Fruit fly (Drosophila melanogaster) whole organism, embryonic: ENCODE measurements around the gene CG2059.
A peak's percentile ranks its signal among the peaks of the same experiment; 100 is the strongest.

Experiments used
- Abd-B ChIP-seq: fragments of 200-800 bp; sonication (Bioruptor generic); optimal IDR thresholded peaks from 2 replicates; lab custom pipeline; 2018; ENCODE audit warnings: missing biosample characterization, mild to moderate bottlenecking, missing genetic modification characterization, moderate library complexity
- Asciz ChIP-seq: fragments of 200-800 bp; sonication (Bioruptor generic); optimal IDR thresholded peaks from 2 replicates; lab custom pipeline; 2017; ENCODE audit warnings: missing biosample characterization, mild to moderate bottlenecking, missing genetic modification characterization, missing genetic modification reagents
- CG11093 ChIP-seq: fragments of 200-800 bp; sonication (Bioruptor generic); IDR thresholded peaks from 3 replicates; pipeline ENCODE4 v1.3.6; 2022; ENCODE audit warnings: missing biosample characterization, missing genetic modification characterization
- CG12104 ChIP-seq: fragments of 200-800 bp; sonication (Bioruptor generic); optimal IDR thresholded peaks from 3 replicates; lab custom pipeline; 2016; ENCODE audit warnings: missing biosample characterization, missing genetic modification characterization
- CG12155 ChIP-seq: fragments of 200-800 bp; sonication (Bioruptor generic); optimal IDR thresholded peaks from 3 replicates; lab custom pipeline; 2016; ENCODE audit warnings: missing biosample characterization, missing genetic modification characterization
- CG1233 ChIP-seq: fragments of 200-800 bp; sonication (Bioruptor generic); optimal IDR thresholded peaks from 4 replicates; lab custom pipeline; 2018; ENCODE audit warnings: missing biosample characterization, mild to moderate bottlenecking, missing genetic modification characterization
- CG12391 ChIP-seq: fragments of 200-800 bp; sonication (Bioruptor generic); optimal IDR thresholded peaks from 3 replicates; lab custom pipeline; 2018; ENCODE audit warnings: missing biosample characterization, mild to moderate bottlenecking, missing genetic modification characterization, moderate library complexity
- CG13775 ChIP-seq: fragments of 200-800 bp; sonication (Bioruptor generic); optimal IDR thresholded peaks from 3 replicates; lab custom pipeline; 2017; ENCODE audit warnings: missing biosample characterization, mild to moderate bottlenecking, missing genetic modification characterization
- CG13894 ChIP-seq: fragments of 200-800 bp; sonication (Bioruptor generic); optimal IDR thresholded peaks from 3 replicates; lab custom pipeline; 2018; ENCODE audit warnings: missing biosample characterization, mild to moderate bottlenecking, missing genetic modification characterization, moderate library complexity
- CG16779 ChIP-seq: fragments of 200-800 bp; sonication (Bioruptor generic); IDR thresholded peaks from 2 replicates; pipeline ENCODE4 v1.3.6; 2022; ENCODE audit warnings: missing biosample characterization, missing genetic modification characterization
- CG1792 ChIP-seq: fragments of 200-800 bp; sonication (Bioruptor generic); optimal IDR thresholded peaks from 2 replicates; lab custom pipeline; 2016; ENCODE audit warnings: missing biosample characterization, missing genetic modification characterization
- CG2116 ChIP-seq: fragments of 200-800 bp; sonication (Bioruptor generic); optimal IDR thresholded peaks from 3 replicates; lab custom pipeline; 2018; ENCODE audit warnings: missing biosample characterization, mild to moderate bottlenecking, missing genetic modification characterization
- CG3281 ChIP-seq: fragments of 200-800 bp; sonication (Bioruptor generic); optimal IDR thresholded peaks from 3 replicates; lab custom pipeline; 2017; ENCODE audit warnings: missing biosample characterization, mild to moderate bottlenecking, missing genetic modification characterization
- CG34422 ChIP-seq: fragments of 200-800 bp; sonication (Bioruptor generic); IDR thresholded peaks from 3 replicates; pipeline ENCODE4 v1.3.6; 2022; ENCODE audit warnings: missing biosample characterization, missing genetic modification characterization
- CG3838 ChIP-seq: fragments of 200-800 bp; sonication (Bioruptor generic); optimal IDR thresholded peaks from 3 replicates; lab custom pipeline; 2016; ENCODE audit warnings: missing biosample characterization, missing genetic modification characterization
- CG4360 ChIP-seq: fragments of 200-800 bp; sonication (Bioruptor generic); IDR thresholded peaks from 2 replicates; pipeline ENCODE4 v1.3.6; 2022; ENCODE audit warnings: missing biosample characterization, missing genetic modification characterization
- CG5245 ChIP-seq: fragments of 200-800 bp; sonication (Bioruptor generic); optimal IDR thresholded peaks from 3 replicates; lab custom pipeline; 2016; ENCODE audit warnings: missing biosample characterization, missing genetic modification characterization
- CG6683 ChIP-seq: fragments of 200-800 bp; sonication (Bioruptor generic); optimal IDR thresholded peaks from 2 replicates; lab custom pipeline; 2017; ENCODE audit warnings: missing biosample characterization, mild to moderate bottlenecking, missing genetic modification characterization, missing genetic modification reagents
- CG7745 ChIP-seq: fragments of 200-800 bp; sonication (Bioruptor generic); optimal IDR thresholded peaks from 2 replicates; lab custom pipeline; 2018; ENCODE audit warnings: missing biosample characterization, mild to moderate bottlenecking, missing genetic modification characterization, moderate library complexity
- CG7928 ChIP-seq: fragments of 200-800 bp; sonication (Bioruptor generic); optimal IDR thresholded peaks from 2 replicates; lab custom pipeline; 2017; ENCODE audit warnings: missing biosample characterization, mild to moderate bottlenecking, missing genetic modification characterization
- CG8089 ChIP-seq: fragments of 200-800 bp; sonication (Bioruptor generic); optimal IDR thresholded peaks from 3 replicates; lab custom pipeline; 2016; ENCODE audit warnings: missing biosample characterization, missing genetic modification characterization
- CG8388 ChIP-seq: fragments of 200-800 bp; sonication (Bioruptor generic); optimal IDR thresholded peaks from 2 replicates; lab custom pipeline; 2019; ENCODE audit warnings: missing biosample characterization, mild to moderate bottlenecking, missing genetic modification characterization, moderate library complexity
- CoRest ChIP-seq: fragments of 200-800 bp; sonication (Bioruptor generic); optimal IDR thresholded peaks from 3 replicates; lab custom pipeline; 2018; ENCODE audit warnings: missing biosample characterization, mild to moderate bottlenecking, missing genetic modification characterization, moderate library complexity
- D ChIP-seq, 2 experiments: fragments of 200-800 bp in 1 of 2; fragments of >200 bp in 1 of 2; sonication (Bioruptor generic) in 1 of 2; optimal IDR thresholded peaks; 2 replicates in 1 of 2; 3 replicates in 1 of 2; lab custom pipeline; 2017; ENCODE audit warnings: mild to moderate bottlenecking in 1 of 2, missing biosample characterization in 1 of 2, missing genetic modification characterization in 1 of 2, missing genetic modification reagents in 1 of 2
- Doc3 ChIP-seq: fragments of 200-800 bp; sonication (Bioruptor generic); IDR thresholded peaks from 3 replicates; pipeline ENCODE4 v1.3.6; 2022; ENCODE audit warnings: missing biosample characterization, missing genetic modification characterization; ENCODE audit not compliant: partially characterized antibody
- Elba2 ChIP-seq: fragments of 200-800 bp; sonication (Bioruptor generic); optimal IDR thresholded peaks from 3 replicates; lab custom pipeline; 2016; ENCODE audit warnings: missing biosample characterization, missing genetic modification characterization
- Hmx ChIP-seq: fragments of 200-800 bp; sonication (Bioruptor generic); optimal IDR thresholded peaks from 2 replicates; lab custom pipeline; 2016; ENCODE audit warnings: missing biosample characterization, missing genetic modification characterization
- Kr ChIP-seq: fragments of 200-800 bp; sonication (Bioruptor generic); optimal IDR thresholded peaks from 2 replicates; lab custom pipeline; 2017; ENCODE audit warnings: missing biosample characterization, mild to moderate bottlenecking, missing genetic modification characterization
- Mes4 ChIP-seq: fragments of 200-800 bp; sonication (Bioruptor generic); optimal IDR thresholded peaks from 2 replicates; lab custom pipeline; 2016; ENCODE audit warnings: missing biosample characterization, missing genetic modification characterization
- Oaz ChIP-seq: fragments of 200-800 bp; sonication (Bioruptor generic); IDR thresholded peaks from 2 replicates; pipeline ENCODE4 v1.3.6; 2022; ENCODE audit warnings: missing biosample characterization, missing genetic modification characterization
- amos ChIP-seq: fragments of 200-800 bp; sonication (Bioruptor generic); IDR thresholded peaks from 2 replicates; pipeline ENCODE4 v1.3.6; 2022; ENCODE audit warnings: missing biosample characterization, missing genetic modification characterization; ENCODE audit not compliant: partially characterized antibody
- br ChIP-seq: fragments of >200 bp; optimal IDR thresholded peaks from 2 replicates; lab custom pipeline; 2017
- cas ChIP-seq: fragments of 200-800 bp; sonication (Bioruptor generic); IDR thresholded peaks from 2 replicates; pipeline ENCODE4 v1.3.6; 2022; ENCODE audit warnings: missing biosample characterization, missing genetic modification characterization
- cg ChIP-seq: fragments of 200-800 bp; sonication (Bioruptor generic); optimal IDR thresholded peaks from 3 replicates; lab custom pipeline; 2019; ENCODE audit warnings: missing biosample characterization, mild to moderate bottlenecking, missing genetic modification characterization, moderate library complexity
- chif ChIP-seq, 2 experiments: fragments of 200-800 bp; sonication (Bioruptor generic); optimal IDR thresholded peaks; 3 replicates each; lab custom pipeline; 2016; ENCODE audit warnings: missing biosample characterization in 2 of 2, missing genetic modification characterization in 2 of 2
- corto ChIP-seq: fragments of 200-800 bp; sonication (Bioruptor generic); optimal IDR thresholded peaks from 2 replicates; lab custom pipeline; 2016; ENCODE audit warnings: missing biosample characterization, mild to moderate bottlenecking, missing genetic modification characterization, moderate library complexity
- dysf ChIP-seq: fragments of 200-800 bp; sonication (Bioruptor generic); IDR thresholded peaks from 3 replicates; pipeline ENCODE4 v1.3.6; 2022; ENCODE audit warnings: missing biosample characterization, missing genetic modification characterization
- ems ChIP-seq: fragments of 200-800 bp; sonication (Bioruptor generic); optimal IDR thresholded peaks from 3 replicates; lab custom pipeline; 2016; ENCODE audit warnings: missing biosample characterization, missing genetic modification characterization
- exex ChIP-seq: fragments of 200-800 bp; sonication (Bioruptor generic); optimal IDR thresholded peaks from 4 replicates; lab custom pipeline; 2018; ENCODE audit warnings: missing biosample characterization, mild to moderate bottlenecking, missing genetic modification characterization, moderate library complexity
- gem ChIP-seq: fragments of 200-800 bp; sonication (Bioruptor generic); optimal IDR thresholded peaks from 2 replicates; lab custom pipeline; 2019; ENCODE audit warnings: missing biosample characterization, mild to moderate bottlenecking, missing genetic modification characterization, moderate library complexity
- grn ChIP-seq: fragments of 200-800 bp; sonication (Bioruptor generic); optimal IDR thresholded peaks from 3 replicates; lab custom pipeline; 2017; ENCODE audit warnings: missing biosample characterization, missing genetic modification characterization
- gsb ChIP-seq: fragments of 200-800 bp; sonication (Bioruptor generic); IDR thresholded peaks from 2 replicates; pipeline ENCODE4 v1.3.6; 2022; ENCODE audit warnings: missing biosample characterization, missing genetic modification characterization
- h ChIP-seq: fragments of >200 bp; optimal IDR thresholded peaks from 2 replicates; lab custom pipeline; 2017
- knrl ChIP-seq: fragments of 200-800 bp; sonication (Bioruptor generic); IDR thresholded peaks from 3 replicates; pipeline ENCODE4 v1.3.6; 2022; ENCODE audit warnings: missing biosample characterization, missing genetic modification characterization; ENCODE audit not compliant: partially characterized antibody
- lilli ChIP-seq: fragments of 200-800 bp; sonication (Bioruptor generic); optimal IDR thresholded peaks from 3 replicates; lab custom pipeline; 2016; ENCODE audit warnings: missing biosample characterization, missing genetic modification characterization
- sima ChIP-seq: fragments of 200-800 bp; sonication (Bioruptor generic); optimal IDR thresholded peaks from 2 replicates; lab custom pipeline; 2016; ENCODE audit warnings: missing biosample characterization, missing genetic modification characterization
- ssp ChIP-seq: fragments of 200-800 bp; sonication (Bioruptor generic); IDR thresholded peaks from 2 replicates; pipeline ENCODE4 v1.3.6; 2022; ENCODE audit warnings: missing biosample characterization, missing genetic modification characterization
- tx ChIP-seq: fragments of 200-800 bp; sonication (Bioruptor generic); optimal IDR thresholded peaks from 2 replicates; lab custom pipeline; 2016; ENCODE audit warnings: missing biosample characterization, missing genetic modification characterization
- usp ChIP-seq: fragments of >200 bp; optimal IDR thresholded peaks from 2 replicates; lab custom pipeline; 2017; ENCODE audit warnings: missing biosample characterization, missing genetic modification characterization
- wor ChIP-seq: fragments of 200-800 bp; sonication (Bioruptor generic); IDR thresholded peaks from 2 replicates; pipeline ENCODE4 v1.3.6; 2022; ENCODE audit warnings: missing biosample characterization, missing genetic modification characterization
- zfh2 ChIP-seq: fragments of 200-800 bp; sonication (Bioruptor generic); optimal IDR thresholded peaks from 2 replicates; lab custom pipeline; 2016; ENCODE audit warnings: missing biosample characterization, missing genetic modification characterization

Gene CG2059

dm6 chrX:7277038-7277437, 9.1 kb upstream of the CG2059 start (continued):
- peak; percentile 57 for TF ChIP-seq ems
- TF ChIP-seq CG1792, result no peak
- TF ChIP-seq CG6683 (GFP tag; lab: Kevin White, UChicago), result peak; percentile 1
- peak; percentile 5 for TF ChIP-seq cg (GFP tag; lab: Kevin White, UChicago)
- TF ChIP-seq CG4360 (GFP tag; lab: Robert Waterston, UW), result no peak
- no peak for TF ChIP-seq tx (GFP tag; lab: Kevin White, UChicago)
- TF ChIP-seq Doc3 (GFP tag; lab: Robert Waterston, UW), result no peak
- TF ChIP-seq CG13775 (GFP tag; lab: Kevin White, UChicago), result peak; percentile 72
- TF ChIP-seq CG7745, result peak; percentile 4
- TF ChIP-seq Asciz, result peak; percentile 42
- TF ChIP-seq sima, result no peak
- TF ChIP-seq gsb, result no peak
- TF ChIP-seq knrl (GFP tag; lab: Robert Waterston, UW), result no peak
- 0 out of 2 replicates have a peak, but pooled peaks have one; percentile 26 for TF ChIP-seq wor (GFP tag; lab: Robert Waterston, UW)
- TF ChIP-seq CG5245 (GFP tag; lab: Kevin White, UChicago), result peak; percentile 38
- TF ChIP-seq corto (GFP tag; lab: Kevin White, UChicago), result no peak
- TF ChIP-seq CG16779 (GFP tag; lab: Robert Waterston, UW), result no peak
- no peak for TF ChIP-seq Hmx (GFP tag; lab: Kevin White, UChicago)
- no peak for TF ChIP-seq exex
- TF ChIP-seq usp (GFP tag; lab: Kevin White, UChicago), result no peak
- TF ChIP-seq Abd-B (GFP tag; lab: Kevin White, UChicago), result peak; percentile 61
- peak; percentile 66 for TF ChIP-seq CG1233
- TF ChIP-seq grn (GFP tag; lab: Kevin White, UChicago), result no peak
- peak; percentile 78 for TF ChIP-seq CG12391 (tag; lab: Kevin White, UChicago)
- no peak for TF ChIP-seq cas (GFP tag; lab: Robert Waterston, UW)
- TF ChIP-seq ssp (GFP tag; lab: Robert Waterston, UW), result no peak
- peak; percentile 59 for TF ChIP-seq Kr (GFP tag; lab: Kevin White, UChicago)
- peak; percentile 71 for TF ChIP-seq CoRest
- TF ChIP-seq lilli, result peak; percentile 58
- peak; percentile 66 to 76 for TF ChIP-seq chif (GFP tag; optimal IDR thresholded peaks at IDR 0.05; lab: Kevin White, UChicago)
- TF ChIP-seq CG3838, result peak; percentile 16
- peak; percentile 72 for TF ChIP-seq CG8388
- peak; percentile 5 for TF ChIP-seq zfh2 (GFP tag; lab: Kevin White, UChicago)
- TF ChIP-seq CG3281 (GFP tag; lab: Kevin White, UChicago), result peak; percentile 27
- TF ChIP-seq gem (tag; lab: Kevin White, UChicago), result peak; percentile 83
- no peak for TF ChIP-seq D (optimal IDR thresholded peaks at IDR 0.05; lab: Kevin White, UChicago)
- TF ChIP-seq D (GFP tag; optimal IDR thresholded peaks at IDR 0.05; lab: Kevin White, UChicago), result peak; percentile 77
- no peak for TF ChIP-seq Oaz (GFP tag; lab: Robert Waterston, UW)
- no peak for TF ChIP-seq amos
- TF ChIP-seq h, result no peak
- TF ChIP-seq CG13894 (tag; lab: Kevin White, UChicago), result no peak
- TF ChIP-seq Mes4 (GFP tag; lab: Kevin White, UChicago), result peak; percentile 31
- TF ChIP-seq CG34422 (GFP tag; lab: Robert Waterston, UW), result peak; percentile 66; the same call in 1 of the 3 replicates
- TF ChIP-seq CG7928, result no peak
- TF ChIP-seq CG8089 (GFP tag; lab: Kevin White, UChicago), result no peak
- TF ChIP-seq Elba2 (GFP tag; lab: Kevin White, UChicago), result peak; percentile 55
- no peak for TF ChIP-seq br (lab: Kevin White, UChicago)
- TF ChIP-seq CG12104 (GFP tag; lab: Kevin White, UChicago), result peak; percentile 24
- 0 out of 3 replicates have a peak, but pooled peaks have one; percentile 31 for TF ChIP-seq dysf (GFP tag; lab: Robert Waterston, UW)
- TF ChIP-seq CG11093 (GFP tag; lab: Robert Waterston, UW), result no peak; the same call in 2 of the 3 replicates
- peak; percentile 36 for TF ChIP-seq CG12155 (GFP tag; lab: Kevin White, UChicago)
- peak; percentile 28 for TF ChIP-seq CG2116 (GFP tag; lab: Kevin White, UChicago)
